Fruit fly (Drosophila melanogaster): ENCODE measurements around the gene CG42823.

Gene CG42823

DNA sequence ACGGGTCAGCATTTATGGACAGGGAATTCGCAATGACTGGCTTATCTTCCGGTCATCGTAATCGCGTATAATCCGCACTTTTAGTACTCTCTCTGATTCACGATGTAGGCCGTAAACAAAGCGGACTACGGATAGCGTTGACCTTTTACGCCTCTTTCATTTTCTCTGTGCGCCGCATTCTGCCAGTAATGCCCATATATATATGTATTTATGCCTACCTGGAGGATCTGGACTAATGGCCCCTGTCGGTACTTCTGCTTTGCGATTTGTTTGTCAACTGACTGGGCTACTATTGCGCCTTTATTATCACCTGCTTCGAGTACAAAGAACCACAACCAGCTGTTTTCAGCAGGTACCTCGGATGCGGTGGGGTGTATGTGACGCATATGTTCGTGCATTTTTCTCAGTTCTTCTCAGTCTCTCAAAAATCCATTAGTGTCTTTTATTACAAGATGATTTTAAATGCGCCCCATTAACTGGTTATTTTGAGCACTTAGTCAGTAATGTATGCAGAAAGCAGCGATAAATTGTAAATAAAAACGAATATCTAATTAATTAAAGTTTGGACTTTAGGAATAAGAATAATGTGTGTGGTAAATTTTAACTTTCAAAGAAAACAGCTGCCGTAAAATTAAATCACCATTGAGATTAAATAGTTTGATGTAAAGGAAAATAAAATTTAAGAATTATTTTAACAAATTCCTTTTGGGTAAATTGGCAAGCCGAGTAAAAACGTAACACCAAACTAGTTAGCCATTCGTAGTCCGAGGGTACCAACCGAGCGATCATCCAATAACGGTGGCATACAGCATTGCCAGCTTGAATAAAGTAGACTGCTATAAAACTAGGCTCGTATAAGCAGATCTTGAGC, 10.4 kb downstream of the CG42823 start, which contains the start of gene CREG:
CREG (minus strand) TSS at position 323 of the 871 bp plus-strand sequence.
- TF ChIP-seq HLH106 (tag; optimal IDR thresholded peaks at IDR 0.05) (peak; percentile 15), usp (GFP tag; optimal IDR thresholded peaks at IDR 0.05) (no peak), woc (GFP tag; optimal IDR thresholded peaks at IDR 0.05) (peak; percentile 70), Hnf4 (GFP tag; optimal IDR thresholded peaks at IDR 0.05) (no peak), dmrt93B (GFP tag; optimal IDR thresholded peaks at IDR 0.05) (peak; percentile 37), Hr78 (GFP tag; optimal IDR thresholded peaks at IDR 0.05) (no peak), fru (GFP tag; optimal IDR thresholded peaks at IDR 0.05) (peak; percentile 39), CG32264 (GFP tag; optimal IDR thresholded peaks at IDR 0.05) (no peak), Sp1 (GFP tag; optimal IDR thresholded peaks at IDR 0.05) (peak; percentile 34), br (GFP tag; optimal IDR thresholded peaks at IDR 0.05) (peak; percentile 5), foxo (GFP tag; optimal IDR thresholded peaks at IDR 0.05) (peak in 1 of 2 experiments; percentile 48), psq (GFP tag; optimal IDR thresholded peaks at IDR 0.05) (peak; percentile 43), pan (optimal IDR thresholded peaks at IDR 0.05) (peak; percentile 79), Dfd (GFP tag; optimal IDR thresholded peaks at IDR 0.05) (peak; percentile 0), brk (GFP tag; optimal IDR thresholded peaks at IDR 0.05) (no peak), Hr83 (GFP tag; optimal IDR thresholded peaks at IDR 0.05; ENCODE audit: poor library complexity, severe bottlenecking) (peak; percentile 66), Myc (optimal IDR thresholded peaks at IDR 0.05) (no peak), OdsH (GFP tag; optimal IDR thresholded peaks at IDR 0.05) (peak; percentile 4), N (GFP tag; optimal IDR thresholded peaks at IDR 0.05) (no peak), Vsx2 (GFP tag; optimal IDR thresholded peaks at IDR 0.05; ENCODE audit: partially characterized antibody) (no peak), ey (GFP tag; optimal IDR thresholded peaks at IDR 0.05) (peak; percentile 32), Rel (GFP tag; optimal IDR thresholded peaks at IDR 0.05) (no peak), Rel (tag; optimal IDR thresholded peaks at IDR 0.05) (peak; percentile 34), CrebA (GFP tag; optimal IDR thresholded peaks at IDR 0.05; ENCODE audit: borderline replicate concordance) (no peak), rgr (GFP tag; optimal IDR thresholded peaks at IDR 0.05) (peak; percentile 32), sage (GFP tag; optimal IDR thresholded peaks at IDR 0.05) (no peak), Dif (GFP tag; optimal IDR thresholded peaks at IDR 0.05; ENCODE audit: partially characterized antibody) (no peak), tai (GFP tag; optimal IDR thresholded peaks at IDR 0.05) (peak; percentile 19), Jra (GFP tag; optimal IDR thresholded peaks at IDR 0.05) (peak; percentile 42), Mio (GFP tag; optimal IDR thresholded peaks at IDR 0.05) (no peak), dl (GFP tag; optimal IDR thresholded peaks at IDR 0.05; ENCODE audit: insufficient read depth in 1 of 2, partially characterized antibody in 2 of 2) (no peak)

- peak; percentile 18 for TF ChIP-seq Rel (GFP tag; optimal IDR thresholded peaks at IDR 0.05)
- peak; percentile 79 for TF ChIP-seq Rel (tag; optimal IDR thresholded peaks at IDR 0.05)
- TF ChIP-seq br (GFP tag; optimal IDR thresholded peaks at IDR 0.05): peak; percentile 95
- TF ChIP-seq psq (GFP tag; optimal IDR thresholded peaks at IDR 0.05): peak; percentile 94
- TF ChIP-seq Abd-B (GFP tag; optimal IDR thresholded peaks at IDR 0.05): no peak
- no peak for TF ChIP-seq pan (optimal IDR thresholded peaks at IDR 0.05)
- TF ChIP-seq ey (GFP tag; optimal IDR thresholded peaks at IDR 0.05): peak; percentile 96
- TF ChIP-seq woc (GFP tag; optimal IDR thresholded peaks at IDR 0.05): peak; percentile 98
- peak; percentile 47 for TF ChIP-seq Myc (optimal IDR thresholded peaks at IDR 0.05)
- TF ChIP-seq lola (GFP tag; optimal IDR thresholded peaks at IDR 0.05): no peak
- TF ChIP-seq CG9705 (GFP tag; optimal IDR thresholded peaks at IDR 0.05): peak; percentile 95
- TF ChIP-seq foxo (GFP tag; optimal IDR thresholded peaks at IDR 0.05): peak; percentile 45 to 97
- no peak for TF ChIP-seq dl (GFP tag; optimal IDR thresholded peaks at IDR 0.05; ENCODE audit: insufficient read depth in 1 of 2, partially characterized antibody in 2 of 2)
- peak; percentile 95 for TF ChIP-seq fru (GFP tag; optimal IDR thresholded peaks at IDR 0.05)
- peak; percentile 60 for TF ChIP-seq Hr83 (GFP tag; optimal IDR thresholded peaks at IDR 0.05; ENCODE audit: poor library complexity, severe bottlenecking)
- peak; percentile 94 for TF ChIP-seq Jra (GFP tag; optimal IDR thresholded peaks at IDR 0.05)
- peak; percentile 93 for TF ChIP-seq dmrt93B (GFP tag; optimal IDR thresholded peaks at IDR 0.05)
- TF ChIP-seq HLH106 (tag; optimal IDR thresholded peaks at IDR 0.05): peak; percentile 97
- no peak for TF ChIP-seq N (GFP tag; optimal IDR thresholded peaks at IDR 0.05)
- peak; percentile 92 for TF ChIP-seq CG32264 (GFP tag; optimal IDR thresholded peaks at IDR 0.05)
- no peak for TF ChIP-seq Vsx2 (GFP tag; optimal IDR thresholded peaks at IDR 0.05; ENCODE audit: partially characterized antibody)
- TF ChIP-seq Sp1 (GFP tag; optimal IDR thresholded peaks at IDR 0.05): peak; percentile 95
- peak; percentile 97 for TF ChIP-seq Hnf4 (GFP tag; optimal IDR thresholded peaks at IDR 0.05)
- peak; percentile 97 for TF ChIP-seq tai (GFP tag; optimal IDR thresholded peaks at IDR 0.05)
- TF ChIP-seq h (GFP tag; optimal IDR thresholded peaks at IDR 0.05): peak; percentile 97
- peak; percentile 97 for TF ChIP-seq rgr (GFP tag; optimal IDR thresholded peaks at IDR 0.05)
- TF ChIP-seq OdsH (GFP tag; optimal IDR thresholded peaks at IDR 0.05): peak; percentile 95
- peak; percentile 97 for TF ChIP-seq sv (GFP tag; optimal IDR thresholded peaks at IDR 0.05)
- peak; percentile 89 for TF ChIP-seq sage (GFP tag; optimal IDR thresholded peaks at IDR 0.05)
- TF ChIP-seq dsf (GFP tag; optimal IDR thresholded peaks at IDR 0.05; ENCODE audit: borderline replicate concordance): peak; percentile 91
- TF ChIP-seq Mio (GFP tag; optimal IDR thresholded peaks at IDR 0.05): peak; percentile 76
- peak; percentile 8 for TF ChIP-seq jim (GFP tag; optimal IDR thresholded peaks at IDR 0.05)
- peak; percentile 97 for TF ChIP-seq brk (GFP tag; optimal IDR thresholded peaks at IDR 0.05)
- no peak for TF ChIP-seq Dif (GFP tag; optimal IDR thresholded peaks at IDR 0.05; ENCODE audit: partially characterized antibody)
- TF ChIP-seq GATAd (GFP tag; optimal IDR thresholded peaks at IDR 0.05): peak; percentile 93
- TF ChIP-seq Dfd (GFP tag; optimal IDR thresholded peaks at IDR 0.05): peak; percentile 79
- TF ChIP-seq usp (GFP tag; optimal IDR thresholded peaks at IDR 0.05): no peak
- TF ChIP-seq Hr78 (GFP tag; optimal IDR thresholded peaks at IDR 0.05): no peak
- no peak for TF ChIP-seq CrebA (GFP tag; optimal IDR thresholded peaks at IDR 0.05; ENCODE audit: borderline replicate concordance)
Observed at dm6 chr3R:17391313-17391845, 13.5 kb downstream of the CG42823 start, which contains the start of the genes Brf and sds22. Brf (minus strand) TSS chr3R:17391337. sds22 (plus strand) TSS chr3R:17391594.
